Fruit fly (Drosophila melanogaster) whole organism, embryonic: ENCODE results near the gene PolG2.

Experiments used
- CG16779 ChIP-seq: fragments of 200-800 bp; sonication (Bioruptor generic); IDR thresholded peaks from 2 replicates; pipeline ENCODE4 v1.3.6; 2022; ENCODE audit warnings: missing biosample characterization, missing genetic modification characterization
- Fer1 ChIP-seq: fragments of 200-800 bp; sonication (Bioruptor generic); optimal IDR thresholded peaks from 2 replicates; lab custom pipeline; 2017; ENCODE audit warnings: missing biosample characterization, mild to moderate bottlenecking, missing genetic modification characterization
- Lpt ChIP-seq: fragments of >200 bp; optimal IDR thresholded peaks from 2 replicates; lab custom pipeline; 2018; ENCODE audit warnings: missing biosample characterization, missing genetic modification characterization
- ase ChIP-seq: fragments of 200-800 bp; sonication (Bioruptor generic); IDR thresholded peaks from 3 replicates; pipeline ENCODE4 v1.3.6; 2022; ENCODE audit warnings: missing biosample characterization, missing genetic modification characterization
- dm ChIP-seq: fragments of 200-800 bp; sonication (Bioruptor generic); optimal IDR thresholded peaks from 3 replicates; lab custom pipeline; 2016; ENCODE audit warnings: missing biosample characterization, missing genetic modification characterization
- stc ChIP-seq: fragments of 200-800 bp; sonication (Bioruptor generic); IDR thresholded peaks from 2 replicates; pipeline ENCODE4 v1.3.6; 2022; ENCODE audit warnings: missing biosample characterization, missing genetic modification characterization

- TF ChIP-seq Lpt (no peak), CG16779 (no peak), Fer1 (GFP tag; lab: Kevin White, UChicago) (no peak), stc (GFP tag; lab: Robert Waterston, UW) (no peak), dm (no peak), ase (GFP tag; lab: Robert Waterston, UW) (no peak)
These were observed 27.7 kb downstream of the PolG2 start for dm6 chr2L:13805170-13805569.
